Worm (Caenorhabditis elegans) whole organism, midembryonic: ENCODE data around the gene phf-14.

Source experiments
- T22C8.4 ChIP-seq: fragments of 200-800 bp; sonication (Bioruptor generic); IDR thresholded peaks from 2 replicates; pipeline ENCODE4 v1.3.6; 2022; ENCODE audit warnings: missing genetic modification characterization, missing compliant biosample characterization
- cog-1 ChIP-seq: sonication (generic microtip); optimal IDR thresholded peaks from 2 replicates; lab custom pipeline; 2016; ENCODE audit warnings: missing genetic modification characterization, missing compliant biosample characterization
- flt-1 ChIP-seq: fragments of 200-800 bp; sonication (Bioruptor generic); IDR thresholded peaks from 2 replicates; pipeline ENCODE4 v1.3.6; 2022; ENCODE audit warnings: missing genetic modification characterization, missing compliant biosample characterization
- klf-2 ChIP-seq: fragments of 200-800 bp; sonication (Bioruptor generic); conservative IDR thresholded peaks from 2 replicates; pipeline ENCODE4 v1.3.6; 2022; ENCODE audit warnings: missing genetic modification reagents, missing genetic modification characterization, missing compliant biosample characterization
- med-1 ChIP-seq: sonication (generic microtip); optimal IDR thresholded peaks from 2 replicates; lab custom pipeline; 2017; ENCODE audit warnings: missing genetic modification characterization, mild to moderate bottlenecking, missing compliant biosample characterization, antibody characterized with exemption, missing genetic modification reagents; ENCODE audit not compliant: insufficient read depth
- ref-1 ChIP-seq: fragments of 200-800 bp; sonication (Bioruptor generic); conservative IDR thresholded peaks from 2 replicates; pipeline ENCODE4 v1.3.6; 2022; ENCODE audit warnings: missing genetic modification reagents, missing genetic modification characterization, missing compliant biosample characterization
- tab-1 ChIP-seq: fragments of 200-800 bp; sonication (Bioruptor generic); IDR thresholded peaks from 2 replicates; pipeline ENCODE4 v1.3.6; 2022; ENCODE audit warnings: missing genetic modification characterization, missing compliant biosample characterization
- ztf-23 ChIP-seq: fragments of 200-800 bp; sonication (Bioruptor generic); IDR thresholded peaks from 2 replicates; pipeline ENCODE4 v1.3.6; 2022; ENCODE audit warnings: missing genetic modification reagents, missing genetic modification characterization, missing compliant biosample characterization
- ztf-29 ChIP-seq: fragments of 200-800 bp; sonication (Bioruptor generic); IDR thresholded peaks from 2 replicates; pipeline ENCODE4 v1.3.6; 2022; ENCODE audit warnings: missing genetic modification reagents, missing genetic modification characterization, missing compliant biosample characterization

The phf-14 gene

ce11 chrV:17871049-17871448 lies at the start of gene phf-14:
TSS of gene phf-14 (plus strand) at chrV:17871393.
- no peak for TF ChIP-seq flt-1 (GFP tag; lab: Robert Waterston, UW)
- TF ChIP-seq ref-1 (GFP tag; lab: Robert Waterston, UW): no peak

ce11 chrV:17821805-17822204 lies 49.4 kb upstream of the phf-14 start, which contains the start of gene srh-300:
TSS of gene srh-300 (plus strand) at chrV:17822105.
- TF ChIP-seq med-1 (no peak), tab-1 (GFP tag; lab: Robert Waterston, UW) (no peak), ztf-29 (GFP tag; lab: Robert Waterston, UW) (no peak), T22C8.4 (GFP tag; lab: Robert Waterston, UW) (no peak), ztf-23 (GFP tag; lab: Robert Waterston, UW) (no peak), cog-1 (no peak), flt-1 (GFP tag; lab: Robert Waterston, UW) (no peak), klf-2 (GFP tag; lab: Robert Waterston, UW) (no peak), ref-1 (GFP tag; lab: Robert Waterston, UW) (no peak)

- no peak for TF ChIP-seq T22C8.4 (GFP tag; lab: Robert Waterston, UW)
- TF ChIP-seq tab-1 (GFP tag; lab: Robert Waterston, UW): no peak
- TF ChIP-seq ztf-29 (GFP tag; lab: Robert Waterston, UW): no peak
- no peak for TF ChIP-seq ref-1 (GFP tag; lab: Robert Waterston, UW)
- no peak for TF ChIP-seq med-1
- no peak for TF ChIP-seq flt-1 (GFP tag; lab: Robert Waterston, UW)
- no peak for TF ChIP-seq klf-2 (GFP tag; lab: Robert Waterston, UW)
- TF ChIP-seq ztf-23 (GFP tag; lab: Robert Waterston, UW): no peak
These were observed 46.6 kb upstream of the phf-14 start, which contains the start of gene srh-301 for ce11 chrV:17824610-17825009. TSS of gene srh-301 (plus strand) at chrV:17824910.

- TF ChIP-seq T22C8.4 (GFP tag; lab: Robert Waterston, UW) (no peak), ztf-29 (GFP tag; lab: Robert Waterston, UW) (no peak), ref-1 (GFP tag; lab: Robert Waterston, UW) (no peak), flt-1 (GFP tag; lab: Robert Waterston, UW) (no peak), tab-1 (GFP tag; lab: Robert Waterston, UW) (no peak), cog-1 (no peak), ztf-23 (GFP tag; lab: Robert Waterston, UW) (no peak), klf-2 (GFP tag; lab: Robert Waterston, UW) (no peak), med-1 (no peak)
These were observed 42.9 kb upstream of the phf-14 start, which contains the start of gene srh-304 for ce11 chrV:17828310-17828709. TSS of gene srh-304 (plus strand) at chrV:17828610.

- no peak for TF ChIP-seq cog-1
- TF ChIP-seq med-1: no peak
- TF ChIP-seq ztf-23 (GFP tag; lab: Robert Waterston, UW): no peak
- no peak for TF ChIP-seq ref-1 (GFP tag; lab: Robert Waterston, UW)
- TF ChIP-seq T22C8.4 (GFP tag; lab: Robert Waterston, UW): no peak
- TF ChIP-seq klf-2 (GFP tag; lab: Robert Waterston, UW): no peak
- TF ChIP-seq ztf-29 (GFP tag; lab: Robert Waterston, UW): no peak
- no peak for TF ChIP-seq tab-1 (GFP tag; lab: Robert Waterston, UW)
- no peak for TF ChIP-seq flt-1 (GFP tag; lab: Robert Waterston, UW)
These were observed 39.8 kb upstream of the phf-14 start, which contains the start of gene srh-303 for ce11 chrV:17831350-17831749. TSS of gene srh-303 (plus strand) at chrV:17831650.

- TF ChIP-seq cog-1 (no peak), T22C8.4 (GFP tag; lab: Robert Waterston, UW) (no peak), ztf-23 (GFP tag; lab: Robert Waterston, UW) (no peak), ref-1 (GFP tag; lab: Robert Waterston, UW) (no peak), med-1 (no peak), ztf-29 (GFP tag; lab: Robert Waterston, UW) (no peak), klf-2 (GFP tag; lab: Robert Waterston, UW) (no peak)
These were observed 27.1 kb upstream of the phf-14 start, which contains the start of gene srh-286 for ce11 chrV:17844106-17844505. TSS of gene srh-286 (minus strand) at chrV:17844206.

- TF ChIP-seq cog-1 (no peak), ref-1 (GFP tag; lab: Robert Waterston, UW) (no peak), klf-2 (GFP tag; lab: Robert Waterston, UW) (no peak), ztf-29 (GFP tag; lab: Robert Waterston, UW) (no peak), ztf-23 (GFP tag; lab: Robert Waterston, UW) (no peak), flt-1 (GFP tag; lab: Robert Waterston, UW) (no peak), T22C8.4 (GFP tag; lab: Robert Waterston, UW) (no peak)
These were observed 25.7 kb upstream of the phf-14 start for ce11 chrV:17845370-17845967.

ce11 chrV:17855889-17856288 lies 15.3 kb upstream of the phf-14 start, which contains the start of gene tcc-1:
TSS of gene tcc-1 (minus strand) at chrV:17855989.
- TF ChIP-seq ref-1 (GFP tag; lab: Robert Waterston, UW) (no peak), cog-1 (no peak)

- TF ChIP-seq ref-1 (GFP tag; lab: Robert Waterston, UW) (no peak), T22C8.4 (GFP tag; lab: Robert Waterston, UW) (no peak), ztf-23 (GFP tag; lab: Robert Waterston, UW) (no peak), cog-1 (no peak), klf-2 (GFP tag; lab: Robert Waterston, UW) (no peak), ztf-29 (GFP tag; lab: Robert Waterston, UW) (no peak), flt-1 (GFP tag; lab: Robert Waterston, UW) (no peak), tab-1 (GFP tag; lab: Robert Waterston, UW) (no peak), med-1 (no peak)
These were observed 13.3 kb upstream of the phf-14 start for ce11 chrV:17857901-17858300.

ce11 chrV:17859065-17859464 lies 12.1 kb upstream of the phf-14 start:
- TF ChIP-seq klf-2 (GFP tag; lab: Robert Waterston, UW) (no peak), med-1 (no peak), T22C8.4 (GFP tag; lab: Robert Waterston, UW) (no peak), ztf-23 (GFP tag; lab: Robert Waterston, UW) (no peak), ref-1 (GFP tag; lab: Robert Waterston, UW) (no peak), cog-1 (no peak), tab-1 (GFP tag; lab: Robert Waterston, UW) (no peak), ztf-29 (GFP tag; lab: Robert Waterston, UW) (no peak), flt-1 (GFP tag; lab: Robert Waterston, UW) (no peak)
